Worm (Caenorhabditis elegans) whole organism, early embryonic: ENCODE results near the gene sgo-1.

Source experiments
- aly-1 ChIP-seq: sonication (generic microtip); optimal IDR thresholded peaks from 2 replicates; lab custom pipeline; 2016; ENCODE audit warnings: missing genetic modification characterization, missing compliant biosample characterization
- ama-1 ChIP-seq: fragments of 150-350 bp; optimal IDR thresholded peaks from 2 replicates; lab custom pipeline; 2014

ce11 chrIV:7816402-7817102, 20.3 kb upstream of the sgo-1 start:
- TF ChIP-seq ama-1: no peak
- TF ChIP-seq aly-1 (tag; lab: Kevin White, UChicago): no peak
